Worm (Caenorhabditis elegans) whole organism, early embryonic: Measurements from ENCODE around the gene F57H12.5.

Experiments
- F13C5.2 ChIP-seq: sonication (generic microtip); optimal IDR thresholded peaks from 2 replicates; lab custom pipeline; 2017; ENCODE audit warnings: mild to moderate bottlenecking, missing genetic modification characterization, inconsistent platforms, missing compliant biosample characterization
- aly-1 ChIP-seq: sonication (generic microtip); optimal IDR thresholded peaks from 2 replicates; lab custom pipeline; 2016; ENCODE audit warnings: missing genetic modification characterization, missing compliant biosample characterization
- ets-7 ChIP-seq: sonication (generic microtip); optimal IDR thresholded peaks from 2 replicates; lab custom pipeline; 2016; ENCODE audit warnings: missing genotype, missing genetic modification characterization, missing compliant biosample characterization
- hmbx-1 ChIP-seq: sonication (generic microtip); optimal IDR thresholded peaks from 2 replicates; lab custom pipeline; 2016; ENCODE audit warnings: mild to moderate bottlenecking, missing genetic modification characterization, missing compliant biosample characterization
- hmg-4 ChIP-seq: fragments of 200-800 bp; sonication (Bioruptor generic); optimal IDR thresholded peaks from 2 replicates; lab custom pipeline; 2018; ENCODE audit warnings: mild to moderate bottlenecking, missing genetic modification characterization, missing compliant biosample characterization
- pes-1 ChIP-seq: fragments of 200-800 bp; sonication (Bioruptor generic); IDR thresholded peaks from 2 replicates; pipeline ENCODE4 v1.3.6; 2022; ENCODE audit warnings: missing genetic modification reagents, missing genetic modification characterization, missing compliant biosample characterization
- scrt-1 ChIP-seq: fragments of 200-800 bp; sonication (Bioruptor generic); IDR thresholded peaks from 2 replicates; pipeline ENCODE4 v1.3.6; 2022; ENCODE audit warnings: missing genetic modification characterization, missing compliant biosample characterization
- sea-1 ChIP-seq: fragments of 200-800 bp; sonication (Bioruptor generic); conservative IDR thresholded peaks from 2 replicates; pipeline ENCODE4 v1.3.6; 2022; ENCODE audit warnings: missing genetic modification characterization, missing compliant biosample characterization
- tbx-37 ChIP-seq: fragments of 200-800 bp; sonication (Bioruptor generic); conservative IDR thresholded peaks from 2 replicates; pipeline ENCODE4 v1.3.6; 2022; ENCODE audit warnings: missing genetic modification reagents, missing genetic modification characterization, missing compliant biosample characterization
- tra-4 ChIP-seq: sonication (generic microtip); optimal IDR thresholded peaks from 2 replicates; lab custom pipeline; 2017; ENCODE audit warnings: missing genetic modification characterization, missing compliant biosample characterization

The F57H12.5 gene

ce11 chrIV:8013849-8014248 is 46.7 kb downstream of the F57H12.5 start, which contains the start of gene C26B2.8:
TSS of gene C26B2.8 (plus strand) at chrIV:8014149.
- TF ChIP-seq sea-1 (no peak), pes-1 (GFP tag; lab: Robert Waterston, UW) (no peak), ets-7 (no peak), hmg-4 (GFP tag; lab: Kevin White, UChicago) (no peak), scrt-1 (GFP tag; lab: Robert Waterston, UW) (no peak)

DNA sequence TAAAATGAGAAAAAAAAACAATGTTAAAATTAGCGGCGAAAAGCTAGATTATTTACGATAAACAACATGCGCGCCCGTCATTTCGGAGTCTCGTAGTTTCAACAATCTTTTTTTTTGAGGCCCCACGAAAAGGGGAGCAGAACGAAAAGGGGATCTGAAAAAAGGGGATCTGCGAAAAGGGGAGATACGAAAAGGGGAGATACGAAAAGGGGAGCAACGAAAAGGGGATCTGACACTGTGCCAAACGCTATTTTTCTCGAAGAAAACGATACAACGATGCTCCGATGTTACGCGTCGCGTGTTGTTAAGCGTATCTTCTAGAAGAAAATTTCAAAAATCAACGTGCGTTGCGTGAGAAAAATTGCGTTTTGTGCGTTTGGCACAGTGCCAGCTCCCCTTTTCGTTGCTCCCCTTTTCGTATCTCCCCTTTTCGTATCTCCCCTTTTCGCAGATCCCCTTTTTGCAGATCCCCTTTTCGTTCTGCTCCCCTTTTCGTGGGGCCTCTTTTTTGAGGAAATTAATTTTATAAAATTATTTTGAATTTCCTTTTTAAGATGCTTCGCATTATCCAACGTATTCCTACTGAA is 48.7 kb downstream of the F57H12.5 start, which contains the start of gene C26B2.7:
Gene C26B2.7, plus strand, starts transcription at position 549 of the 587 bp plus-strand sequence.
- peak; percentile 54; the same call in 1 of the 2 replicates for TF ChIP-seq scrt-1 (GFP tag; lab: Robert Waterston, UW)
- peak; percentile 80 for TF ChIP-seq pes-1 (GFP tag; lab: Robert Waterston, UW)
- peak; percentile 43; the same call in 1 of the 2 replicates for TF ChIP-seq tbx-37 (GFP tag; lab: Robert Waterston, UW)
- TF ChIP-seq ets-7: peak; percentile 66
- 0 out of 2 replicates have a peak, but pooled peaks have one; percentile 22 for TF ChIP-seq sea-1

ce11 chrIV:8016694-8017093 is 49.6 kb downstream of the F57H12.5 start, which contains the start of gene elpc-4:
TSS of gene elpc-4 (plus strand) at chrIV:8016994.
- TF ChIP-seq tbx-37 (GFP tag; lab: Robert Waterston, UW) (no peak), hmbx-1 (tag; lab: Kevin White, UChicago) (no peak), tra-4 (tag; lab: Kevin White, UChicago) (no peak), F13C5.2 (tag; lab: Kevin White, UChicago) (no peak), aly-1 (tag; lab: Kevin White, UChicago) (no peak)
